Fruit fly (Drosophila melanogaster) whole organism, adult: ENCODE results near the gene CG34265.

Experiments
- CG12768 ChIP-seq: fragments of 200-800 bp; sonication (Bioruptor generic); optimal IDR thresholded peaks from 2 replicates; lab custom pipeline; 2017; ENCODE audit warnings: missing biosample characterization, missing genetic modification characterization, mild to moderate bottlenecking, moderate library complexity, missing genetic modification reagents
- CG1620 ChIP-seq: fragments of 200-800 bp; sonication (Bioruptor generic); optimal IDR thresholded peaks from 2 replicates; lab custom pipeline; 2016; ENCODE audit warnings: missing biosample characterization, missing genetic modification characterization
- CG33017 ChIP-seq: fragments of 200-800 bp; sonication (Bioruptor generic); optimal IDR thresholded peaks from 2 replicates; lab custom pipeline; 2018; ENCODE audit warnings: missing biosample characterization, mild to moderate bottlenecking, missing genetic modification characterization, moderate library complexity
- CG7101 ChIP-seq: fragments of 200-800 bp; sonication (Bioruptor generic); optimal IDR thresholded peaks from 2 replicates; lab custom pipeline; 2018; ENCODE audit warnings: missing biosample characterization, mild to moderate bottlenecking, missing genetic modification characterization, moderate library complexity
- Clk ChIP-seq: fragments of 200-800 bp; sonication (Bioruptor generic); optimal IDR thresholded peaks from 2 replicates; lab custom pipeline; 2017; ENCODE audit warnings: missing biosample characterization, missing genetic modification characterization
- Crg-1 ChIP-seq: fragments of 200-800 bp; sonication (Bioruptor generic); optimal IDR thresholded peaks from 2 replicates; lab custom pipeline; 2016; ENCODE audit warnings: missing biosample characterization, missing genetic modification characterization
- Hr96 ChIP-seq: fragments of 200-800 bp; sonication (Bioruptor generic); optimal IDR thresholded peaks from 2 replicates; lab custom pipeline; 2016; ENCODE audit warnings: missing biosample characterization, missing genetic modification characterization
- Mnt ChIP-seq: fragments of 200-800 bp; sonication (Bioruptor generic); optimal IDR thresholded peaks from 2 replicates; lab custom pipeline; 2016; ENCODE audit warnings: missing biosample characterization, mild to moderate bottlenecking, missing genetic modification characterization
- cic ChIP-seq: fragments of 200-800 bp; sonication (Bioruptor generic); optimal IDR thresholded peaks from 2 replicates; lab custom pipeline; 2017; ENCODE audit warnings: missing biosample characterization, mild to moderate bottlenecking, missing genetic modification characterization, moderate library complexity
- cnc ChIP-seq, 2 experiments: fragments of >200 bp; optimal IDR thresholded peaks; 2 replicates each; lab custom pipeline; 2017
- kay ChIP-seq: fragments of 200-800 bp; sonication (Bioruptor generic); peaks from one replicate; lab custom pipeline; 2016; ENCODE audit warnings: missing biosample characterization, missing genetic modification characterization, borderline replicate concordance
- ovo ChIP-seq: fragments of 200-800 bp; sonication (Bioruptor generic); optimal IDR thresholded peaks from 2 replicates; lab custom pipeline; 2016; ENCODE audit warnings: missing biosample characterization, missing genetic modification characterization
- pad ChIP-seq: fragments of 200-800 bp; sonication (Bioruptor generic); optimal IDR thresholded peaks from 3 replicates; lab custom pipeline; 2017; ENCODE audit warnings: missing biosample characterization, missing genetic modification characterization, mild to moderate bottlenecking, moderate library complexity, missing genetic modification reagents
- tj ChIP-seq: fragments of 200-800 bp; sonication (Bioruptor generic); optimal IDR thresholded peaks from 3 replicates; lab custom pipeline; 2017; ENCODE audit warnings: missing biosample characterization, mild to moderate bottlenecking, missing genetic modification characterization, moderate library complexity

- no peak for TF ChIP-seq tj (GFP tag; lab: Kevin White, UChicago)
- TF ChIP-seq CG1620 (GFP tag; lab: Kevin White, UChicago): no peak
- no peak for TF ChIP-seq CG7101
- no peak for TF ChIP-seq kay
- TF ChIP-seq pad (GFP tag; lab: Kevin White, UChicago): no peak
- TF ChIP-seq CG12768 (GFP tag; lab: Kevin White, UChicago): no peak
- no peak for TF ChIP-seq ovo (GFP tag; lab: Kevin White, UChicago)
- TF ChIP-seq cic (GFP tag; lab: Kevin White, UChicago): no peak
- no peak for TF ChIP-seq Hr96
- no peak for TF ChIP-seq Clk (GFP tag; lab: Kevin White, UChicago)
- TF ChIP-seq cnc (optimal IDR thresholded peaks at IDR 0.05; lab: Kevin White, UChicago): no peak
- no peak for TF ChIP-seq Mnt (GFP tag; lab: Kevin White, UChicago)
- no peak for TF ChIP-seq CG33017
- TF ChIP-seq Crg-1 (GFP tag; lab: Kevin White, UChicago): no peak
Observed at dm6 chr3L:3316441-3316840, 48.2 kb downstream of the CG34265 start, which contains the start of gene Drsl5.
